Fruit fly (Drosophila melanogaster): ENCODE measurements around the gene tos.

The tos gene

DNA sequence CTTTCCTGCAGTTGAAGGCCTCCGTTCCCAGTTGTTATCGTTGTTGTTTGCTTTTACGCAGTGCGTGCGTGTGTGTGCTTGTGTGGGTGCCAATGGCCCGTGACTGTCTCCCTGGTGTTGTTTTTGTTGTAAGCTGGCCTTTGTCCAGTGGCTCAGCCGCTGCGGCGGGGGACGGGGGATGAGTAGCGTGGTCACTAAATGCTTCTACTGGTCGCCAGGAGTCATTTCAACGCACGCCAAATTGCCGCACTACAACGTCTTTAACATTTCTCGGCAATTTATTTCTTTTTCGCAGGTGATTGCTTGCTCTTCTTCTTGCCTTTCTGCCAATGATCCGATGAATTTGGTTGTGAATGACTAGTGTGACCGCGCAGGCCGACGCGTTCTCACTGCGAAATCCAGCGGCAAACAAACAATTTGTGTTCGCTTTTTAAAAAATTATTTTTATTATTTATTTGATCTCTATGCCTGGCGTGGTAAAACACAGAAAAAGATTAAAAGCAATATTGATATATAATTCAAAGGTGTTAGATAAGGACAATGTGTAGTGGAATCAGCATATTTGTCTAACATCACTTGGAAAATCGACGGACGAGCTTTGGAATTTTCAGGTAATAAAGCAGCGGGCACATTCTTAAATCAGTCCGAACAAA is 26.5 kb upstream of the tos start, which contains the start of the genes Faf2 and Grip71 (continued):
- TF ChIP-seq CoRest (tag; optimal IDR thresholded peaks at IDR 0.05) (peak; percentile 96), ftz-f1 (GFP tag; optimal IDR thresholded peaks at IDR 0.05) (peak; percentile 59), abd-A (tag; optimal IDR thresholded peaks at IDR 0.05) (no peak), sisA (GFP tag; IDR thresholded peaks at IDR 0.05) (peak; percentile 98), CG32767 (GFP tag; IDR thresholded peaks at IDR 0.05) (peak; percentile 83), CG9817 (tag; optimal IDR thresholded peaks at IDR 0.05) (peak; percentile 96), mam (GFP tag; optimal IDR thresholded peaks at IDR 0.05) (peak; percentile 93), Drgx (GFP tag; IDR thresholded peaks at IDR 0.05) (peak; percentile 85), Vsx1 (GFP tag; optimal IDR thresholded peaks at IDR 0.05) (peak; percentile 61), salm (tag; optimal IDR thresholded peaks at IDR 0.05) (peak; percentile 63), slou (GFP tag; optimal IDR thresholded peaks at IDR 0.05) (peak; percentile 89), Dfd (GFP tag; optimal IDR thresholded peaks at IDR 0.05) (peak; percentile 43 to 65), CG6683 (GFP tag; optimal IDR thresholded peaks at IDR 0.05) (no peak), zen (tag; optimal IDR thresholded peaks at IDR 0.05) (peak; percentile 94), Eip74EF (GFP tag; optimal IDR thresholded peaks at IDR 0.05) (peak; percentile 48 to 86), org-1 (GFP tag; optimal IDR thresholded peaks at IDR 0.05) (peak; percentile 71), CG2678 (tag; optimal IDR thresholded peaks at IDR 0.05) (peak; percentile 89), Abd-B (GFP tag; optimal IDR thresholded peaks at IDR 0.05) (peak; percentile 98), CG8765 (GFP tag; IDR thresholded peaks at IDR 0.05) (peak; percentile 91), dimm (GFP tag; IDR thresholded peaks at IDR 0.05) (peak; percentile 82), rib (GFP tag; IDR thresholded peaks at IDR 0.05) (peak; percentile 81), CG33213 (GFP tag; optimal IDR thresholded peaks at IDR 0.05) (peak; percentile 73), aop (GFP tag; IDR thresholded peaks at IDR 0.05) (peak; percentile 79), Hr78 (GFP tag; optimal IDR thresholded peaks at IDR 0.05) (peak in 1 of 2 experiments; percentile 64), CG9215 (GFP tag; IDR thresholded peaks at IDR 0.05) (peak; percentile 92), Sin3A (optimal IDR thresholded peaks at IDR 0.05) (peak; percentile 94), CG13424 (tag; optimal IDR thresholded peaks at IDR 0.05) (peak; percentile 91), CG1233 (GFP tag; optimal IDR thresholded peaks at IDR 0.05) (peak; percentile 78), CG18476 (GFP tag; optimal IDR thresholded peaks at IDR 0.05) (peak; percentile 90), Gug (GFP tag; IDR thresholded peaks at IDR 0.05) (peak; percentile 97), CG2202 (tag; optimal IDR thresholded peaks at IDR 0.05) (peak; percentile 73), Xbp1 (GFP tag; optimal IDR thresholded peaks at IDR 0.05) (peak; percentile 97), Spps (tag; optimal IDR thresholded peaks at IDR 0.05) (peak; percentile 76), CG11723 (GFP tag; optimal IDR thresholded peaks at IDR 0.05) (peak; percentile 75), CG10274 (GFP tag; optimal IDR thresholded peaks at IDR 0.05) (peak; percentile 52), CG13894 (tag; optimal IDR thresholded peaks at IDR 0.05) (peak; percentile 80), Usf (GFP tag; optimal IDR thresholded peaks at IDR 0.05) (peak; percentile 87), CG15269 (tag; optimal IDR thresholded peaks at IDR 0.05) (peak; percentile 89), CG43689 (GFP tag; IDR thresholded peaks at IDR 0.05) (peak; percentile 74), CG31365 (tag; optimal IDR thresholded peaks at IDR 0.05) (no peak), CG12236 (GFP tag; optimal IDR thresholded peaks at IDR 0.05) (no peak), CG12155 (GFP tag; optimal IDR thresholded peaks at IDR 0.05) (peak; percentile 91), stc (GFP tag; IDR thresholded peaks at IDR 0.05) (peak; percentile 91), CG17568 (GFP tag; optimal IDR thresholded peaks at IDR 0.05) (no peak), unc-4 (GFP tag; IDR thresholded peaks at IDR 0.05; ENCODE audit: partially characterized antibody) (peak; percentile 59; the same call in 1 of the 2 replicates), CG3838 (GFP tag; optimal IDR thresholded peaks at IDR 0.05) (peak; percentile 71), Ets65A (GFP tag) (peak; percentile 99), CG9797 (GFP tag; optimal IDR thresholded peaks at IDR 0.05) (peak; percentile 98), CG4617 (GFP tag; optimal IDR thresholded peaks at IDR 0.05; ENCODE audit: borderline replicate concordance) (peak; percentile 82), kay (GFP tag; optimal IDR thresholded peaks at IDR 0.05) (peak; percentile 85)

Data from whole organism, embryonic.